Worm (Caenorhabditis elegans): ENCODE measurements around the gene ZC15.5.
A peak's percentile ranks its signal among the peaks of the same experiment; 100 is the strongest.

The ZC15.5 gene

DNA sequence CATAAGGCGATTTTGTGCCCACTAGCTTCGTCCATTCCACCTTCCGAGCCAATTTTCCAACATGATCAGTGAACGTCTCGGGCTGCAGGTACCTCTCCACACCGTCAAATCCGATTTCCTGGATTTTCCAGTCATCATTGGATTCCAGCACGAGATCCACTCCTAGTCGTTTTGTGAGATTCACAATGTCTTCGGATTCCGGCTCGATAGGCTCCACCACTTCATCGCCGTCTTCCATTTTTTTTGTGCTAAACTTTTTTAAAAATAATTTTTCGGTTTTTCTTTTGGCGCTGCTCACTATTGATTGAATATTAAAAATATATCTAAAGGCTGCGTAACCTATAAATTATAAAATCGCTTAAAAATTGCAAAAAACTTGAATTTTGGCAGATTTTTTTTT is 30.8 kb upstream of the ZC15.5 start, which contains the start of gene mdt-17 (continued):
- TF ChIP-seq Y95B8A.8 (GFP tag; IDR thresholded peaks at IDR 0.05) (0 out of 2 replicates have a peak, but pooled peaks have one; percentile 22), ztf-28 (GFP tag; IDR thresholded peaks at IDR 0.05) (no peak), ceh-40 (GFP tag; IDR thresholded peaks at IDR 0.05) (no peak), lin-35 (GFP tag; optimal IDR thresholded peaks at IDR 0.05) (no peak), unc-130 (GFP tag; optimal IDR thresholded peaks at IDR 0.05) (no peak), tlf-1 (GFP tag; optimal IDR thresholded peaks at IDR 0.05) (peak; percentile 47), Y53G8AR.9 (GFP tag; conservative IDR thresholded peaks at IDR 0.05) (0 out of 2 replicates have a peak, but pooled peaks have one; percentile 51), sea-2 (GFP tag; IDR thresholded peaks at IDR 0.05) (no peak), Y79H2A.3 (GFP tag; conservative IDR thresholded peaks at IDR 0.05) (0 out of 2 replicates have a peak, but pooled peaks have one; percentile 54), snpc-1.3 (tag; optimal IDR thresholded peaks at IDR 0.05; ENCODE audit: insufficient read depth) (no peak), F57C9.4 (tag; optimal IDR thresholded peaks at IDR 0.05) (no peak), nhr-27 (tag; optimal IDR thresholded peaks at IDR 0.05) (no peak), nfya-2 (GFP tag; IDR thresholded peaks at IDR 0.05) (0 out of 2 replicates have a peak, but pooled peaks have one; percentile 8), ztf-25 (GFP tag; IDR thresholded peaks at IDR 0.05) (0 out of 2 replicates have a peak, but pooled peaks have one; percentile 44), F52B5.7 (tag; optimal IDR thresholded peaks at IDR 0.05) (peak; percentile 67), pha-4 (tag; optimal IDR thresholded peaks at IDR 0.05) (no peak), atf-7 (tag; optimal IDR thresholded peaks at IDR 0.05) (peak; percentile 15), ceh-100 (GFP tag; IDR thresholded peaks at IDR 0.05) (peak; percentile 36; the same call in 1 of the 2 replicates), repo-1 (tag; optimal IDR thresholded peaks at IDR 0.05) (peak; percentile 46), nfyb-1 (GFP tag; IDR thresholded peaks at IDR 0.05) (peak; percentile 61; the same call in 1 of the 2 replicates), attf-6 (GFP tag; IDR thresholded peaks at IDR 0.05) (peak; percentile 62; the same call in 1 of the 2 replicates), madf-3 (GFP tag; IDR thresholded peaks at IDR 0.05) (peak; percentile 79), ztf-26 (tag; optimal IDR thresholded peaks at IDR 0.05) (no peak)

ce11 chrV:20269661-20270137 is 28.1 kb upstream of the ZC15.5 start, which contains the start of the genes prmt-1 and cdkr-3:
prmt-1 (minus strand) TSS chrV:20269711.
cdkr-3 (plus strand) TSS chrV:20270107.
- TF ChIP-seq ama-1 (optimal IDR thresholded peaks at IDR 0.05) (no peak), ama-1 (GFP tag; optimal IDR thresholded peaks at IDR 0.05) (no peak), dpff-1 (tag; optimal IDR thresholded peaks at IDR 0.05) (no peak), B0261.1 (tag; optimal IDR thresholded peaks at IDR 0.05) (no peak), fkh-3 (tag; optimal IDR thresholded peaks at IDR 0.05) (no peak), D2030.7 (GFP tag; IDR thresholded peaks at IDR 0.05) (peak; percentile 12; the same call in 1 of the 2 replicates), ceh-100 (GFP tag; IDR thresholded peaks at IDR 0.05) (no peak), attf-5 (GFP tag; optimal IDR thresholded peaks at IDR 0.05) (no peak), dox-1 (GFP tag; IDR thresholded peaks at IDR 0.05) (peak; percentile 36; the same call in 1 of the 2 replicates), ccch-3 (GFP tag; optimal IDR thresholded peaks at IDR 0.05) (no peak), F23B12.7 (tag; optimal IDR thresholded peaks at IDR 0.05; ENCODE audit: insufficient read depth) (peak; percentile 77), snpc-1.3 (tag; optimal IDR thresholded peaks at IDR 0.05; ENCODE audit: insufficient read depth) (peak; percentile 15), lag-1 (GFP tag; IDR thresholded peaks at IDR 0.05) (no peak), mcd-1 (GFP tag; IDR thresholded peaks at IDR 0.05) (no peak), madf-6 (GFP tag; IDR thresholded peaks at IDR 0.05) (no peak), Y53G8AR.9 (GFP tag; conservative IDR thresholded peaks at IDR 0.05) (no peak), Y67H2A.10 (GFP tag; conservative IDR thresholded peaks at IDR 0.05) (no peak), let-526 (GFP tag; IDR thresholded peaks at IDR 0.05) (no peak), zim-3 (tag; optimal IDR thresholded peaks at IDR 0.05) (no peak), lin-54 (GFP tag; optimal IDR thresholded peaks at IDR 0.05) (peak; percentile 19), ztf-28 (GFP tag; IDR thresholded peaks at IDR 0.05) (no peak), rcor-1 (GFP tag; IDR thresholded peaks at IDR 0.05) (no peak), lsl-1 (GFP tag; optimal IDR thresholded peaks at IDR 0.05) (peak; percentile 8), K12H6.12 (tag; optimal IDR thresholded peaks at IDR 0.05) (no peak), lsy-27 (tag; optimal IDR thresholded peaks at IDR 0.05; ENCODE audit: borderline replicate concordance, insufficient read depth) (no peak), F33H1.4 (GFP tag; IDR thresholded peaks at IDR 0.05) (peak; percentile 83), C17E4.6 (GFP tag; IDR thresholded peaks at IDR 0.05) (no peak), let-607 (tag; optimal IDR thresholded peaks at IDR 0.05) (peak in 1 of 2 experiments; percentile 79)

Measured in whole organism, young adult.